Worm (Caenorhabditis elegans) whole organism, midembryonic: ENCODE results near the gene EEED8.13.

Source experiments
- T22C8.4 ChIP-seq: fragments of 200-800 bp; sonication (Bioruptor generic); IDR thresholded peaks from 2 replicates; pipeline ENCODE4 v1.3.6; 2022; ENCODE audit warnings: missing genetic modification characterization, missing compliant biosample characterization
- cog-1 ChIP-seq: sonication (generic microtip); optimal IDR thresholded peaks from 2 replicates; lab custom pipeline; 2016; ENCODE audit warnings: missing genetic modification characterization, missing compliant biosample characterization
- flt-1 ChIP-seq: fragments of 200-800 bp; sonication (Bioruptor generic); IDR thresholded peaks from 2 replicates; pipeline ENCODE4 v1.3.6; 2022; ENCODE audit warnings: missing genetic modification characterization, missing compliant biosample characterization
- klf-2 ChIP-seq: fragments of 200-800 bp; sonication (Bioruptor generic); conservative IDR thresholded peaks from 2 replicates; pipeline ENCODE4 v1.3.6; 2022; ENCODE audit warnings: missing genetic modification reagents, missing genetic modification characterization, missing compliant biosample characterization
- med-1 ChIP-seq: sonication (generic microtip); optimal IDR thresholded peaks from 2 replicates; lab custom pipeline; 2017; ENCODE audit warnings: missing genetic modification characterization, mild to moderate bottlenecking, missing compliant biosample characterization, antibody characterized with exemption, missing genetic modification reagents; ENCODE audit not compliant: insufficient read depth
- ref-1 ChIP-seq: fragments of 200-800 bp; sonication (Bioruptor generic); conservative IDR thresholded peaks from 2 replicates; pipeline ENCODE4 v1.3.6; 2022; ENCODE audit warnings: missing genetic modification reagents, missing genetic modification characterization, missing compliant biosample characterization
- tab-1 ChIP-seq: fragments of 200-800 bp; sonication (Bioruptor generic); IDR thresholded peaks from 2 replicates; pipeline ENCODE4 v1.3.6; 2022; ENCODE audit warnings: missing genetic modification characterization, missing compliant biosample characterization
- ztf-23 ChIP-seq: fragments of 200-800 bp; sonication (Bioruptor generic); IDR thresholded peaks from 2 replicates; pipeline ENCODE4 v1.3.6; 2022; ENCODE audit warnings: missing genetic modification reagents, missing genetic modification characterization, missing compliant biosample characterization
- ztf-29 ChIP-seq: fragments of 200-800 bp; sonication (Bioruptor generic); IDR thresholded peaks from 2 replicates; pipeline ENCODE4 v1.3.6; 2022; ENCODE audit warnings: missing genetic modification reagents, missing genetic modification characterization, missing compliant biosample characterization

- no peak for TF ChIP-seq ztf-29
- TF ChIP-seq flt-1 (GFP tag; lab: Robert Waterston, UW) = no peak
- no peak for TF ChIP-seq ztf-23 (GFP tag; lab: Robert Waterston, UW)
- TF ChIP-seq med-1 (GFP tag; lab: Kevin White, UChicago) = no peak
- TF ChIP-seq ref-1 (GFP tag; lab: Robert Waterston, UW) = no peak
- no peak for TF ChIP-seq tab-1 (GFP tag; lab: Robert Waterston, UW)
- TF ChIP-seq cog-1 (tag; lab: Kevin White, UChicago) = no peak
- TF ChIP-seq klf-2 (GFP tag; lab: Robert Waterston, UW) = no peak
- TF ChIP-seq T22C8.4 (GFP tag; lab: Robert Waterston, UW) = no peak
Observed at ce11 chrII:5408924-5409323, 3.4 kb downstream of the EEED8.13 start, which contains the start of the genes EEED8.12 and EEED8.4.
